Worm (Caenorhabditis elegans) whole organism, midembryonic: ENCODE results near the gene F22H10.2.

Experiments
- T22C8.4 ChIP-seq: fragments of 200-800 bp; sonication (Bioruptor generic); IDR thresholded peaks from 2 replicates; pipeline ENCODE4 v1.3.6; 2022; ENCODE audit warnings: missing genetic modification characterization, missing compliant biosample characterization
- cog-1 ChIP-seq: sonication (generic microtip); optimal IDR thresholded peaks from 2 replicates; lab custom pipeline; 2016; ENCODE audit warnings: missing genetic modification characterization, missing compliant biosample characterization
- flt-1 ChIP-seq: fragments of 200-800 bp; sonication (Bioruptor generic); IDR thresholded peaks from 2 replicates; pipeline ENCODE4 v1.3.6; 2022; ENCODE audit warnings: missing genetic modification characterization, missing compliant biosample characterization
- klf-2 ChIP-seq: fragments of 200-800 bp; sonication (Bioruptor generic); conservative IDR thresholded peaks from 2 replicates; pipeline ENCODE4 v1.3.6; 2022; ENCODE audit warnings: missing genetic modification reagents, missing genetic modification characterization, missing compliant biosample characterization
- med-1 ChIP-seq: sonication (generic microtip); optimal IDR thresholded peaks from 2 replicates; lab custom pipeline; 2017; ENCODE audit warnings: missing genetic modification characterization, mild to moderate bottlenecking, missing compliant biosample characterization, antibody characterized with exemption, missing genetic modification reagents; ENCODE audit not compliant: insufficient read depth
- ref-1 ChIP-seq: fragments of 200-800 bp; sonication (Bioruptor generic); conservative IDR thresholded peaks from 2 replicates; pipeline ENCODE4 v1.3.6; 2022; ENCODE audit warnings: missing genetic modification reagents, missing genetic modification characterization, missing compliant biosample characterization
- tab-1 ChIP-seq: fragments of 200-800 bp; sonication (Bioruptor generic); IDR thresholded peaks from 2 replicates; pipeline ENCODE4 v1.3.6; 2022; ENCODE audit warnings: missing genetic modification characterization, missing compliant biosample characterization
- ztf-23 ChIP-seq: fragments of 200-800 bp; sonication (Bioruptor generic); IDR thresholded peaks from 2 replicates; pipeline ENCODE4 v1.3.6; 2022; ENCODE audit warnings: missing genetic modification reagents, missing genetic modification characterization, missing compliant biosample characterization
- ztf-29 ChIP-seq: fragments of 200-800 bp; sonication (Bioruptor generic); IDR thresholded peaks from 2 replicates; pipeline ENCODE4 v1.3.6; 2022; ENCODE audit warnings: missing genetic modification reagents, missing genetic modification characterization, missing compliant biosample characterization

Gene F22H10.2

DNA sequence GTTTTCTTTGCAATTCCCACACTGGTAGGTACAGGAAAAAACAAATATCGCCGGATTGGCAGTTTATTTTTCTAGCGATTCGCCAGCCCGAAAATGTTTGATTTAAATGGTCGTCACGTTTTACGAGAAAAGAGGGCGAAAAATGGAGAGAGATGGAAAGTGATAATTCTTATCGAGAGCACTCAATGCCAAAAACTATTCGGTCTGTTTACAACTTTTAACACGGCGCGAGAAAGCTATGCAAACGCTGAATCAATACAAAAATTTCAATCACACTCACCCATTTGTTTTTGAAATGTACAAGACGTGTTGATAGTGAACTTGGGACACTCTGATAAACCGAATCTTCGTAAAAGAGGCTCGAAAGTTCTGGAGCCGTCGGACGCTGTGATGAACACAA lies 6.7 kb upstream of the F22H10.2 start:
- TF ChIP-seq ref-1 (GFP tag; lab: Robert Waterston, UW) (no peak), cog-1 (tag; lab: Kevin White, UChicago) (no peak), flt-1 (GFP tag; lab: Robert Waterston, UW) (no peak), T22C8.4 (GFP tag; lab: Robert Waterston, UW) (no peak), klf-2 (GFP tag; lab: Robert Waterston, UW) (no peak), tab-1 (GFP tag; lab: Robert Waterston, UW) (no peak), med-1 (GFP tag; lab: Kevin White, UChicago) (no peak), ztf-23 (GFP tag; lab: Robert Waterston, UW) (no peak), ztf-29 (no peak)

DNA sequence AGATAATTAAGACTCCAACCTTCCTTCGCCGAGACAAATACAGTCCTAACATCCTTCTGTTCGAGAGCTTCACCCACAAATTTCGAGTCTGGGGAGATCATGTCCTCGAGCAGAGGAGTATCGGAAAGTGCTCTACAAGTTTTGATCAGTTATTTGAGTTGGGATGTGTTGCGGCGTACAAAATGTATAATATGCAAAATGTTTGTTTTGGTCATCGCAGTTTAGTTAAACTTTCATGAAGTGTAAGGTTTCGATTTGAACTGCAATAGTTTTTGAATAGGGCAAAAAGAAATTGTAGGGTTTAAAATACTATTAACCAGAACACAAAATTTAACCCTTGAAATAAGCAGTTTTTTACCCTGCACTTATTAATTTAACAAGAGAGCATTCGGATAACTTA lies 4.7 kb upstream of the F22H10.2 start, which contains the start of gene tag-343:
tag-343 (minus strand) TSS at position 101 of the 400 bp plus-strand sequence.
- TF ChIP-seq ref-1 (GFP tag; lab: Robert Waterston, UW): no peak
- no peak for TF ChIP-seq ztf-29
- TF ChIP-seq T22C8.4 (GFP tag; lab: Robert Waterston, UW): no peak
- no peak for TF ChIP-seq cog-1 (tag; lab: Kevin White, UChicago)
- TF ChIP-seq flt-1 (GFP tag; lab: Robert Waterston, UW): no peak
- TF ChIP-seq tab-1 (GFP tag; lab: Robert Waterston, UW): no peak
- no peak for TF ChIP-seq ztf-23 (GFP tag; lab: Robert Waterston, UW)
- TF ChIP-seq klf-2 (GFP tag; lab: Robert Waterston, UW): no peak
- TF ChIP-seq med-1 (GFP tag; lab: Kevin White, UChicago): no peak

DNA sequence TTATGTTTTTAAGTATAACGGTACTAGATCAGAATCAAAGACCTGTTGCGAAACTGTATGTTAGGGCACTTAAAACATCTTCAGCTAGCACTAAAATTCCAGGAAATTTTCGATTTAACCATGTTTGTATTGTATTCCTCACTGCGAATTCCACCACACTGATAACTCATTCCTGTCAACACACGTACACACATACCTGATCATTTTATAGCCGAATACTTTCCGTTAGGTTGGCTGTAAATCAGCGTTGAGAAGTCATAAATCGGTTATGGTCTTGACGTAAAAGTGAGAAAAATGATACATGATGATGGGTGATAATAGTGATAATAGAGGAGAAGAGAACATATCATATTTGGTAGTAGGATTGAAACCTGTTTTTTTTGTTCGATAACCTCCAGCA lies 3.6 kb upstream of the F22H10.2 start:
- TF ChIP-seq klf-2 (GFP tag; lab: Robert Waterston, UW) (no peak), med-1 (GFP tag; lab: Kevin White, UChicago) (no peak), ref-1 (GFP tag; lab: Robert Waterston, UW) (no peak), tab-1 (GFP tag; lab: Robert Waterston, UW) (no peak), ztf-23 (GFP tag; lab: Robert Waterston, UW) (no peak), cog-1 (tag; lab: Kevin White, UChicago) (no peak), flt-1 (GFP tag; lab: Robert Waterston, UW) (no peak), ztf-29 (no peak), T22C8.4 (GFP tag; lab: Robert Waterston, UW) (no peak)

DNA sequence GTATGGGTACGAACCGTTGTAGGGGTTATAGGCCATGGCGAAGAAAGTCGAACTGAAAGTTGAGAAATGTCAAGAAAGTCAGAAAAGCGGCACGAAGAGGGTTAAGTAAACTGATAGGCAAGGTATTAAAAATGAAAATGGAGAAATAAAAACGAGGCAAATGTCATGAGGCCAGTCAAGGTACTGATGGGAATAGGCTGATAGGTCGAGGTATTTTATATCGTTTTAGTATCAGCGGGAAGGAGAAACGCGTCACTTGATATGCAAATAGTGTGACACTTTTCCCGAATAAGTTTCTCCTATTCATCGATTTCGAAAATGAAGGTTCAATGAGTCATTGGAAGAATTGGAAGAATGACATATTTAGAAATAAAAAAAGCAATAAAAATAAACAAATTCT lies 1.7 kb upstream of the F22H10.2 start, which contains the start of gene F22H10.3:
F22H10.3 (minus strand) TSS at position 36 of the 400 bp plus-strand sequence.
- TF ChIP-seq cog-1 (tag; lab: Kevin White, UChicago): no peak
- TF ChIP-seq ztf-29: no peak

DNA sequence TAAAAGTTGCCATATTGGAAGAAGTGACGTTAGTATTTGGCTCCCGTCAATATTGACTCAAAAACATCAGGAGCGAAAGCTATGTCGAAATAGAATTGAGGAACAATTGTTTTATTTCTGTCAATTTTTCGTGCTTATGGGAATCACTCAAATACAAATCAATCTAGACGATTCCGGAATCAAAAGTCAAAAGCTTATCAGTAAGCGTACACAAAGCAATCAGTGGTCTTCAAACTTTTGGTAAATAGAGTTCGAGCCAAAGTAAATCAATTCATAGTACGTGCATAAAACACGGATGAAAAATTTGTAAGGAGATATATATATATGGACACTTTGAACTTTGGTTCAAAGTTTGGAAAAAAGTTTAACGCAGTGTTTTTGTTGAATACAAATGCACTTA lies 1.2 kb upstream of the F22H10.2 start:
- TF ChIP-seq cog-1 (tag; lab: Kevin White, UChicago) (no peak), ref-1 (GFP tag; lab: Robert Waterston, UW) (no peak), ztf-29 (no peak), klf-2 (GFP tag; lab: Robert Waterston, UW) (no peak), T22C8.4 (GFP tag; lab: Robert Waterston, UW) (no peak)

DNA sequence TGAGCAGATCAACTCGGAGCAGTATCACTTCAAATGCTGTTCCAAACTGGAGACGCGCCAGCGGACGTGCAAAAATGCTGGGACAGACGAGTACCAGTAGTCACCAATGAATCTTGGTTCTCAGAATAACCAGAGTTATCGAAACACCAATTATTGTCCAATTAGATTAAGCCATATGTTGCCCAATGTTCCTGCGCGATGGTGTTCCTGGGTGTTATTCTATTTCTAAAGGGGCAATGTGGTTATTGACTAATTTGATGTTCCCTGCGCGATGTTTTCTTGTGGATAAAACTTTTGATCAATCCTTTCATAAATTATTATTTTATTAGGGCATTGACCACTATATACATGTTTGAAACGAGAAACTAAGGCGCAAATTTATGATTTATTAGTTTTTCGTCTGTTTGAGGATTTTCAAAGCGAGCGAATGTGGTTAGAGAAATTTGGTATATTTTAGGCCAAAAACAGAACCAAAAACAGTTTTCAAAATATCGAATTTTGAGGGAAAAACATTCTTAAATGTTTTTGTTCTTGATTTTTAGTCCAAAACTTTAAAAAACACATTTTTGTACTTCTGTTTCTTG lies 2.7 kb downstream of the F22H10.2 start:
- TF ChIP-seq med-1 (GFP tag; lab: Kevin White, UChicago) (no peak), ztf-23 (GFP tag; lab: Robert Waterston, UW) (peak; percentile 75; the same call in 1 of the 2 replicates), cog-1 (tag; lab: Kevin White, UChicago) (peak; percentile 95), ref-1 (GFP tag; lab: Robert Waterston, UW) (peak; percentile 47; the same call in 1 of the 2 replicates), klf-2 (GFP tag; lab: Robert Waterston, UW) (peak; percentile 75), flt-1 (GFP tag; lab: Robert Waterston, UW) (peak; percentile 89), T22C8.4 (GFP tag; lab: Robert Waterston, UW) (peak; percentile 98), tab-1 (GFP tag; lab: Robert Waterston, UW) (peak; percentile 33; the same call in 1 of the 2 replicates), ztf-29 (peak; percentile 57; the same call in 1 of the 2 replicates)

DNA sequence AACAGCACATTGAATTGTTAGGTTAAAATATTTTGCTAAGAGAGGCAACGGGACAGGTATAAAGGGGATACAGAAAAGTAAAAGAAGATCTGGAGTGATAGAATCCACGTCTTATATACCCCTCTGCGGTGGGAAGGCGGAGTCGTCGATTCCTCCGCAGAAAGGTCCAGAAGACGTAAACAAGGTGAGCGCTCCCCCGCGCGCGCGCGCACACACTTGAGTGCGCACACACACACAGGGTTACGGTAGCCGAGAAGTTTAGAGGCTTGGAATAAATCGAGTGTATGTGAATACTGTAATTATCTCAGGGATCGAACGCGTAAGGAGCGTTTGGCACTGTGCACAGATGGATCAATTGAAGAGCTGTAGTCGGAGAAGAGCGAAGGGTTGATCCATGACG lies 8.0 kb downstream of the F22H10.2 start:
- TF ChIP-seq tab-1 (GFP tag; lab: Robert Waterston, UW) (no peak), flt-1 (GFP tag; lab: Robert Waterston, UW) (no peak), med-1 (GFP tag; lab: Kevin White, UChicago) (no peak), klf-2 (GFP tag; lab: Robert Waterston, UW) (no peak), ref-1 (GFP tag; lab: Robert Waterston, UW) (no peak), cog-1 (tag; lab: Kevin White, UChicago) (no peak), ztf-29 (no peak), T22C8.4 (GFP tag; lab: Robert Waterston, UW) (no peak), ztf-23 (GFP tag; lab: Robert Waterston, UW) (no peak)

DNA sequence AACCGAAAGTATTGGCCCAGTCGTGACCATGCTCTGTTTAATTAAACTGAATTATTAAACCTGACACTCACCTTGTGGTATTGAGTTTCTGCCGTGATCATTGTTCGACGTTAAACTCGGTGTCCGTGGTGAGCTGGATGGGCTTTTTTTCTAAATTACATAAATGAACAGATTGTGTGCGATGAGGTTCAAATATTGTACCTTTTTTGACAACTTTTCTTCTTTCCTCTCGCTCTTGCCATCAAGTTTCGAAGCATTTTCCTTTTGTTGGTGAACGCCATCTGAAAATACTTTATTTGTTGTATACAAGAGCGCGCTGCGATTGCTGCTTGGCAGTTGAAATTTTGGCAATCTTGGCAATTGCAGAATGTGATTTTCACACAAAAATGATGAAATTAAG lies 8.6 kb downstream of the F22H10.2 start, which contains the start of gene F22H10.11:
F22H10.11 (minus strand) TSS at position 101 of the 400 bp plus-strand sequence.
- TF ChIP-seq tab-1 (GFP tag; lab: Robert Waterston, UW): no peak
- TF ChIP-seq flt-1 (GFP tag; lab: Robert Waterston, UW): no peak
- no peak for TF ChIP-seq cog-1 (tag; lab: Kevin White, UChicago)
- no peak for TF ChIP-seq T22C8.4 (GFP tag; lab: Robert Waterston, UW)
- no peak for TF ChIP-seq ztf-29
- no peak for TF ChIP-seq med-1 (GFP tag; lab: Kevin White, UChicago)

DNA sequence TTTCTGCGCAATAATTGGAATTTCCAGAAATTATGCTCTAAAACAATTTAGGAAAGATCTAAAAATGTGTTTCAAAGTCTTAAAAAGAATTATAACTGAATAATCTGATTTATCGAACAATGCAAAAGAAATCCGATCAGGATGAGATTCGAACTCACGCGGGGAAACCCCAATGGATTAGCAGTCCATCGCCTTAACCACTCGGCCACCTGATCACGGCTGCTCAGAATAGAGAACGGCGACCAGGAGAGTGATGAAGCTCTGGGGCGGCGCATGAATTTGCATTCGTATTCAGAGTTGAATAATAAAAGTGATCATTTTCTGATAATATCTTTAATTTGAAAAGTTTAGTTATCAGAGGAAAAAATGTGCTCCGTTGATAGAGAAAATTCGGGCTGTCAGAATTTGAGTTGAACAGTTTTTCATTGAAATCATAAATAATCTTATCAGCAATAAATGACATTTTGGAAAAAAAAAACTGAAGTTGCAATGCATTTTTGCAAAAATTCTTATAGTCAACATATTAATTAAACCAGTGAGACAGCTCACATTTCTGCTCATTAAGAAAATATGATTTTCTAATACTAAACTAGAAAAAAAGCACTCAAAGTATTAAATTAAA lies 10.6 kb downstream of the F22H10.2 start:
- TF ChIP-seq ref-1 (GFP tag; lab: Robert Waterston, UW): no peak
- TF ChIP-seq cog-1 (tag; lab: Kevin White, UChicago): no peak
- no peak for TF ChIP-seq med-1 (GFP tag; lab: Kevin White, UChicago)
- TF ChIP-seq T22C8.4 (GFP tag; lab: Robert Waterston, UW): no peak
- TF ChIP-seq tab-1 (GFP tag; lab: Robert Waterston, UW): no peak
- no peak for TF ChIP-seq ztf-23 (GFP tag; lab: Robert Waterston, UW)
- TF ChIP-seq klf-2 (GFP tag; lab: Robert Waterston, UW): no peak
- TF ChIP-seq ztf-29: no peak
- TF ChIP-seq flt-1 (GFP tag; lab: Robert Waterston, UW): no peak
